Worm (Caenorhabditis elegans) whole organism, L1 larva: Measurements from ENCODE around the gene F48B9.1.

Experiments
- F16B12.6 ChIP-seq: fragments of 150-350 bp; optimal IDR thresholded peaks from 2 replicates; lab custom pipeline; 2014; ENCODE audit warnings: missing biosample characterization, missing genetic modification characterization
- aha-1 ChIP-seq: fragments of 150-350 bp; optimal IDR thresholded peaks from 2 replicates; lab custom pipeline; 2014; ENCODE audit warnings: missing biosample characterization, missing genetic modification characterization
- alr-1 ChIP-seq: fragments of 200-800 bp; sonication (Bioruptor generic); optimal IDR thresholded peaks from 2 replicates; lab custom pipeline; 2018; ENCODE audit warnings: borderline replicate concordance, mild to moderate bottlenecking, missing genetic modification characterization, missing compliant biosample characterization
- ama-1 ChIP-seq: fragments of 150-350 bp; optimal IDR thresholded peaks from 2 replicates; lab custom pipeline; 2014
- blmp-1 ChIP-seq: fragments of 150-350 bp; optimal IDR thresholded peaks from 2 replicates; lab custom pipeline; 2014; ENCODE audit warnings: missing biosample characterization, missing genetic modification characterization
- ceh-63 ChIP-seq: fragments of 200-800 bp; sonication (Bioruptor generic); optimal IDR thresholded peaks from 2 replicates; lab custom pipeline; 2018; ENCODE audit warnings: mild to moderate bottlenecking, missing genetic modification characterization, missing compliant biosample characterization
- ceh-8 ChIP-seq: fragments of 200-800 bp; sonication (Bioruptor generic); optimal IDR thresholded peaks from 2 replicates; lab custom pipeline; 2018; ENCODE audit warnings: mild to moderate bottlenecking, missing genetic modification characterization, moderate library complexity, missing compliant biosample characterization
- ceh-88 ChIP-seq: fragments of 200-800 bp; sonication (Bioruptor generic); IDR thresholded peaks from 2 replicates; pipeline ENCODE4 v1.3.6; 2022; ENCODE audit warnings: missing genetic modification characterization, missing compliant biosample characterization
- ces-1 ChIP-seq: fragments of 150-350 bp; optimal IDR thresholded peaks from 2 replicates; lab custom pipeline; 2014; ENCODE audit warnings: missing biosample characterization, missing genetic modification reagents, missing genetic modification characterization
- dpl-1 ChIP-seq, 3 experiments: fragments of 150-350 bp in 2 of 3; sonication (generic microtip) in 1 of 3; optimal IDR thresholded peaks; 2 replicates each; lab custom pipeline; 2014 to 2017; ENCODE audit warnings: missing biosample characterization in 3 of 3, missing genetic modification characterization in 3 of 3, missing genetic modification reagents in 3 of 3
- efl-3 ChIP-seq: fragments of 200-800 bp; sonication (Bioruptor generic); optimal IDR thresholded peaks from 2 replicates; lab custom pipeline; 2018; ENCODE audit warnings: mild to moderate bottlenecking, missing genetic modification characterization, missing compliant biosample characterization
- egl-13 ChIP-seq: sonication (generic microtip); optimal IDR thresholded peaks from 2 replicates; lab custom pipeline; 2016; ENCODE audit warnings: missing genotype, missing genetic modification reagents, missing genetic modification characterization, missing compliant biosample characterization
- elt-2 ChIP-seq: sonication (generic microtip); optimal IDR thresholded peaks from 2 replicates; lab custom pipeline; 2016; ENCODE audit warnings: missing genetic modification characterization, mild to moderate bottlenecking, inconsistent platforms, missing compliant biosample characterization, missing genetic modification reagents
- elt-3 ChIP-seq, 6 experiments: fragments of 150-350 bp in 1 of 6; sonication (generic microtip); optimal IDR thresholded peaks; 2 replicates each; lab custom pipeline; 2017 to 2018; ENCODE audit warnings: missing biosample characterization in 6 of 6, missing genetic modification characterization in 6 of 6, inconsistent platforms in 1 of 6
- fkh-10 ChIP-seq: sonication (generic microtip); optimal IDR thresholded peaks from 2 replicates; lab custom pipeline; 2017; ENCODE audit warnings: missing biosample characterization, missing genetic modification reagents, missing genetic modification characterization
- fkh-8 ChIP-seq: sonication (generic microtip); optimal IDR thresholded peaks from 2 replicates; lab custom pipeline; 2016; ENCODE audit warnings: mild to moderate bottlenecking, missing genetic modification characterization, missing compliant biosample characterization
- fos-1 ChIP-seq: fragments of 150-350 bp; optimal IDR thresholded peaks from 2 replicates; lab custom pipeline; 2014; ENCODE audit warnings: missing biosample characterization, missing genetic modification characterization
- grh-1 ChIP-seq: fragments of 200-800 bp; sonication (Bioruptor generic); IDR thresholded peaks from 2 replicates; pipeline ENCODE4 v1.3.6; 2022; ENCODE audit warnings: missing genetic modification reagents, missing genetic modification characterization, missing compliant biosample characterization
- hlh-17 ChIP-seq: fragments of 200-800 bp; sonication (Bioruptor generic); optimal IDR thresholded peaks from 2 replicates; lab custom pipeline; 2018; ENCODE audit warnings: missing genetic modification characterization, mild to moderate bottlenecking, missing compliant biosample characterization, moderate library complexity, borderline replicate concordance
- hlh-4 ChIP-seq: sonication (generic microtip); optimal IDR thresholded peaks from 2 replicates; lab custom pipeline; 2016; ENCODE audit warnings: mild to moderate bottlenecking, missing genetic modification characterization, missing compliant biosample characterization
- hpl-2 ChIP-seq: fragments of 150-350 bp; optimal IDR thresholded peaks from 2 replicates; lab custom pipeline; 2014; ENCODE audit warnings: missing biosample characterization, missing genetic modification reagents, missing genetic modification characterization
- irx-1 ChIP-seq: sonication (generic microtip); optimal IDR thresholded peaks from 2 replicates; lab custom pipeline; 2016; ENCODE audit warnings: missing genetic modification characterization, missing compliant biosample characterization
- isw-1 ChIP-seq: fragments of 200-800 bp; sonication (Bioruptor generic); IDR thresholded peaks from 2 replicates; pipeline ENCODE4 v1.3.6; 2022; ENCODE audit warnings: missing genetic modification characterization, missing compliant biosample characterization
- jun-1 ChIP-seq: fragments of 150-350 bp; optimal IDR thresholded peaks from 2 replicates; lab custom pipeline; 2014; ENCODE audit warnings: missing biosample characterization, missing genetic modification reagents, missing genetic modification characterization
- lin-13 ChIP-seq: fragments of 150-350 bp; optimal IDR thresholded peaks from 2 replicates; lab custom pipeline; 2014; ENCODE audit warnings: missing biosample characterization, missing genetic modification reagents, missing genetic modification characterization
- lin-39 ChIP-seq: fragments of 150-350 bp; optimal IDR thresholded peaks from 2 replicates; lab custom pipeline; 2014; ENCODE audit warnings: missing biosample characterization, missing genetic modification reagents, missing genetic modification characterization
- mdl-1 ChIP-seq, 2 experiments: fragments of 150-350 bp; optimal IDR thresholded peaks; 2 replicates each; lab custom pipeline; 2014 to 2017; ENCODE audit warnings: missing biosample characterization in 2 of 2, missing genetic modification characterization in 2 of 2, inconsistent platforms in 1 of 2
- mep-1 ChIP-seq: fragments of 150-350 bp; optimal IDR thresholded peaks from 2 replicates; lab custom pipeline; 2014; ENCODE audit warnings: missing biosample characterization, missing genetic modification characterization
- nhr-11 ChIP-seq: fragments of 150-350 bp; optimal IDR thresholded peaks from 2 replicates; lab custom pipeline; 2014; ENCODE audit warnings: missing biosample characterization, missing genetic modification characterization
- nhr-20 ChIP-seq: sonication (generic microtip); optimal IDR thresholded peaks from 2 replicates; lab custom pipeline; 2016; ENCODE audit warnings: mild to moderate bottlenecking, missing genetic modification characterization, missing compliant biosample characterization
- nhr-237 ChIP-seq: fragments of 150-350 bp; optimal IDR thresholded peaks from 2 replicates; lab custom pipeline; 2014; ENCODE audit warnings: missing biosample characterization, missing genetic modification characterization
- nhr-28 ChIP-seq: fragments of 150-350 bp; optimal IDR thresholded peaks from 2 replicates; lab custom pipeline; 2014; ENCODE audit warnings: missing biosample characterization, missing genetic modification characterization
- nhr-47 ChIP-seq: sonication (generic microtip); optimal IDR thresholded peaks from 2 replicates; lab custom pipeline; 2016; ENCODE audit warnings: mild to moderate bottlenecking, missing genetic modification characterization, moderate library complexity, missing compliant biosample characterization
- nhr-76 ChIP-seq: sonication (generic microtip); optimal IDR thresholded peaks from 2 replicates; lab custom pipeline; 2017; ENCODE audit warnings: missing biosample characterization, missing genetic modification characterization
- nhr-77 ChIP-seq: fragments of 150-350 bp; optimal IDR thresholded peaks from 2 replicates; lab custom pipeline; 2014; ENCODE audit warnings: missing biosample characterization, missing genetic modification characterization
- nhr-85 ChIP-seq: sonication (generic microtip); peaks from one replicate; lab custom pipeline; 2016; ENCODE audit warnings: missing genetic modification characterization, inconsistent platforms, missing compliant biosample characterization
- pax-3 ChIP-seq: fragments of 200-800 bp; sonication (Bioruptor generic); optimal IDR thresholded peaks from 2 replicates; lab custom pipeline; 2018; ENCODE audit warnings: mild to moderate bottlenecking, missing genetic modification characterization, moderate library complexity, missing compliant biosample characterization
- rnt-1 ChIP-seq: sonication (generic microtip); optimal IDR thresholded peaks from 2 replicates; lab custom pipeline; 2016; ENCODE audit warnings: mild to moderate bottlenecking, missing genetic modification characterization, moderate library complexity, missing compliant biosample characterization
- snpc-4 ChIP-seq: fragments of 150-350 bp; optimal IDR thresholded peaks from 2 replicates; lab custom pipeline; 2014; ENCODE audit warnings: missing biosample characterization, missing genetic modification characterization
- snu-23 ChIP-seq: sonication (generic microtip); optimal IDR thresholded peaks from 2 replicates; lab custom pipeline; 2016; ENCODE audit warnings: missing genetic modification characterization, missing compliant biosample characterization
- sox-4 ChIP-seq: sonication (generic microtip); optimal IDR thresholded peaks from 2 replicates; lab custom pipeline; 2016; ENCODE audit warnings: missing genetic modification characterization, missing compliant biosample characterization
- sptf-1 ChIP-seq: fragments of 150-350 bp; optimal IDR thresholded peaks from 2 replicates; lab custom pipeline; 2014; ENCODE audit warnings: missing biosample characterization, missing genetic modification characterization
- sup-37 ChIP-seq: fragments of 200-800 bp; sonication (Bioruptor generic); optimal IDR thresholded peaks from 2 replicates; lab custom pipeline; 2018; ENCODE audit warnings: mild to moderate bottlenecking, missing genetic modification characterization, missing compliant biosample characterization
- tbx-2 ChIP-seq: sonication (generic microtip); optimal IDR thresholded peaks from 2 replicates; lab custom pipeline; 2016; ENCODE audit warnings: missing genetic modification characterization, missing compliant biosample characterization
- tlp-1 ChIP-seq: fragments of 150-350 bp; optimal IDR thresholded peaks from 2 replicates; lab custom pipeline; 2014; ENCODE audit warnings: missing biosample characterization, missing genetic modification characterization
- unc-130 ChIP-seq: fragments of 150-350 bp; optimal IDR thresholded peaks from 2 replicates; lab custom pipeline; 2017; ENCODE audit warnings: missing biosample characterization, missing genetic modification characterization, inconsistent platforms
- unc-30 ChIP-seq: sonication (generic microtip); optimal IDR thresholded peaks from 2 replicates; lab custom pipeline; 2017; ENCODE audit warnings: missing biosample characterization, missing genetic modification characterization
- unc-86 ChIP-seq: sonication (generic microtip); optimal IDR thresholded peaks from 2 replicates; lab custom pipeline; 2016; ENCODE audit warnings: missing genetic modification characterization, missing compliant biosample characterization
- unc-98 ChIP-seq: fragments of 200-800 bp; sonication (Bioruptor generic); IDR thresholded peaks from 2 replicates; pipeline ENCODE4 v1.3.6; 2022; ENCODE audit warnings: missing genetic modification characterization, missing compliant biosample characterization
- vab-15 ChIP-seq: sonication (generic microtip); optimal IDR thresholded peaks from 2 replicates; lab custom pipeline; 2017; ENCODE audit warnings: missing genotype, mild to moderate bottlenecking, missing genetic modification characterization, missing compliant biosample characterization
- xbp-1 ChIP-seq: sonication (generic microtip); optimal IDR thresholded peaks from 2 replicates; lab custom pipeline; 2016; ENCODE audit warnings: missing genetic modification characterization, missing compliant biosample characterization
- ztf-4 ChIP-seq: fragments of 150-350 bp; optimal IDR thresholded peaks from 2 replicates; lab custom pipeline; 2014; ENCODE audit warnings: missing biosample characterization, missing genetic modification characterization

F48B9.1 gene

ce11 chrX:2176361-2176880 is 4.3 kb upstream of the F48B9.1 start, which contains the start of gene F48B9.8 (continued):
- TF ChIP-seq ces-1 (GFP tag; lab: Kevin White, UChicago) = no peak
- TF ChIP-seq sup-37 (GFP tag; lab: Kevin White, UChicago) = no peak
- no peak for TF ChIP-seq nhr-76 (tag; lab: Kevin White, UChicago)
- TF ChIP-seq jun-1 (tag; lab: Kevin White, UChicago) = no peak
- TF ChIP-seq aha-1 = no peak
- TF ChIP-seq tbx-2 (tag; lab: Kevin White, UChicago) = peak; percentile 34
- TF ChIP-seq nhr-20 (tag; lab: Kevin White, UChicago) = no peak
- TF ChIP-seq unc-98 (GFP tag; lab: Robert Waterston, UW) = no peak
- TF ChIP-seq nhr-85 = no peak
- TF ChIP-seq fkh-10 (GFP tag; lab: Kevin White, UChicago) = no peak
- TF ChIP-seq nhr-47 (tag; lab: Kevin White, UChicago) = peak; percentile 43
- TF ChIP-seq ama-1 (lab: Kevin White, UChicago) = no peak
- TF ChIP-seq hpl-2 (GFP tag; lab: Kevin White, UChicago) = no peak
- no peak for TF ChIP-seq ceh-8 (GFP tag; lab: Kevin White, UChicago)
- TF ChIP-seq unc-86 (tag; lab: Kevin White, UChicago) = no peak
- no peak for TF ChIP-seq fkh-8
- no peak for TF ChIP-seq pax-3 (tag; lab: Kevin White, UChicago)
- no peak for TF ChIP-seq irx-1
- no peak for TF ChIP-seq unc-130 (tag; lab: Kevin White, UChicago)
- TF ChIP-seq vab-15 (tag; lab: Kevin White, UChicago) = no peak
- TF ChIP-seq elt-2 (tag; lab: Kevin White, UChicago) = no peak
- TF ChIP-seq egl-13 = no peak
- no peak for TF ChIP-seq efl-3 (GFP tag; lab: Kevin White, UChicago)
- TF ChIP-seq fos-1 = no peak
- peak; percentile 31 for TF ChIP-seq rnt-1 (tag; lab: Kevin White, UChicago)
- TF ChIP-seq elt-3 (tag; optimal IDR thresholded peaks at IDR 0.05; lab: Kevin White, UChicago) = no peak
- no peak for TF ChIP-seq ceh-88 (GFP tag; lab: Robert Waterston, UW)
- TF ChIP-seq sox-4 (tag; lab: Kevin White, UChicago) = no peak
- TF ChIP-seq nhr-77 (tag; lab: Kevin White, UChicago) = no peak
- no peak for TF ChIP-seq grh-1 (GFP tag; lab: Robert Waterston, UW)
- peak; percentile 46 for TF ChIP-seq snu-23 (GFP tag; lab: Kevin White, UChicago)
- peak in 2 of 3 experiments; percentile 4 to 28 for TF ChIP-seq dpl-1 (GFP tag; optimal IDR thresholded peaks at IDR 0.05; lab: Kevin White, UChicago)
- TF ChIP-seq isw-1 = no peak
- TF ChIP-seq lin-39 (tag; lab: Kevin White, UChicago) = no peak
- TF ChIP-seq nhr-11 (tag; lab: Kevin White, UChicago) = no peak
- no peak for TF ChIP-seq nhr-28 (tag; lab: Kevin White, UChicago)
- TF ChIP-seq sptf-1 = no peak
- no peak for TF ChIP-seq nhr-237 (tag; lab: Kevin White, UChicago)
- no peak for TF ChIP-seq mep-1 (tag; lab: Kevin White, UChicago)
- no peak for TF ChIP-seq alr-1 (tag; lab: Kevin White, UChicago)
- no peak for TF ChIP-seq ceh-63
- TF ChIP-seq mdl-1 (tag; optimal IDR thresholded peaks at IDR 0.05; lab: Kevin White, UChicago) = no peak
- peak; percentile 40 for TF ChIP-seq blmp-1
- TF ChIP-seq unc-30 (tag; lab: Kevin White, UChicago) = no peak
- TF ChIP-seq F16B12.6 (tag; lab: Kevin White, UChicago) = peak; percentile 86
- TF ChIP-seq ztf-4 (tag; lab: Kevin White, UChicago) = no peak
- TF ChIP-seq hlh-4 (tag; lab: Kevin White, UChicago) = no peak
- TF ChIP-seq hlh-17 (GFP tag; lab: Kevin White, UChicago) = no peak
- peak; percentile 22 for TF ChIP-seq xbp-1 (tag; lab: Kevin White, UChicago)
- no peak for TF ChIP-seq snpc-4 (tag; lab: Kevin White, UChicago)
- no peak for TF ChIP-seq tlp-1
- TF ChIP-seq lin-13 = no peak
